Worm (Caenorhabditis elegans): Measurements from ENCODE around the gene str-115.

str-115 gene

DNA sequence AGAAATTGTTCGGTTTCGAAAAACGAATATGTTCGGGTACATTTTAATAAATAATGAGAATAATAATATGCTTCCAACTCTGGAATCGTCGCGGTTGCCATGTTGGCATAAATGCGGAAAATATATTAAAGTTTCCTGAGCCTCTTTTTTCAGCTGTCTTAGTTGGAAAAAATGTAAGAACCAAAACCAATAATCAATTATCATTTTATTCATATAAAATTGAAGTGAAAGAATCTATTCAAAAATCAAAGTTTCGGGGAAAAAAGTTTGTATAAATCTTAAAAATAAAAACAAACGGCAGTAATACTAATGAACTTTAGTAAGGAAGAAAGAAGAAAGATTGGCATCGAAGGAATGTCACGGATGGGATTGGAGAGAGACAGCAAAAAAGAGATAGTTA, 36.0 kb downstream of the str-115 start, which contains the start of gene srh-45:
srh-45 (minus strand) TSS at position 101 of the 400 bp plus-strand sequence.
- no peak for TF ChIP-seq T23F11.4 (GFP tag; optimal IDR thresholded peaks at IDR 0.05)
- no peak for TF ChIP-seq dve-1 (tag; optimal IDR thresholded peaks at IDR 0.05)
- no peak for TF ChIP-seq ceh-30 (tag; optimal IDR thresholded peaks at IDR 0.05)
- TF ChIP-seq pax-1 (tag; optimal IDR thresholded peaks at IDR 0.05) = no peak
- TF ChIP-seq ttx-3 (tag; optimal IDR thresholded peaks at IDR 0.05) = no peak
- no peak for TF ChIP-seq madf-2 (tag; optimal IDR thresholded peaks at IDR 0.05)
- TF ChIP-seq C38D4.7 (GFP tag; optimal IDR thresholded peaks at IDR 0.05) = no peak
- no peak for TF ChIP-seq fax-1 (tag; optimal IDR thresholded peaks at IDR 0.05)
- no peak for TF ChIP-seq hlh-8 (tag; optimal IDR thresholded peaks at IDR 0.05)
- no peak for TF ChIP-seq ceh-34 (tag; optimal IDR thresholded peaks at IDR 0.05)
- no peak for TF ChIP-seq ztf-16 (tag; optimal IDR thresholded peaks at IDR 0.05)
- no peak for TF ChIP-seq zip-5 (tag; optimal IDR thresholded peaks at IDR 0.05)
- TF ChIP-seq ceh-19 (GFP tag; optimal IDR thresholded peaks at IDR 0.05) = no peak
- TF ChIP-seq sdc-2 (tag; optimal IDR thresholded peaks at IDR 0.05) = no peak
- no peak for TF ChIP-seq gmeb-2 (tag; optimal IDR thresholded peaks at IDR 0.05)
- TF ChIP-seq pha-4 (tag; optimal IDR thresholded peaks at IDR 0.05) = no peak
- TF ChIP-seq unc-42 (tag; optimal IDR thresholded peaks at IDR 0.05) = no peak
- no peak for TF ChIP-seq ceh-9 (tag; optimal IDR thresholded peaks at IDR 0.05)

DNA sequence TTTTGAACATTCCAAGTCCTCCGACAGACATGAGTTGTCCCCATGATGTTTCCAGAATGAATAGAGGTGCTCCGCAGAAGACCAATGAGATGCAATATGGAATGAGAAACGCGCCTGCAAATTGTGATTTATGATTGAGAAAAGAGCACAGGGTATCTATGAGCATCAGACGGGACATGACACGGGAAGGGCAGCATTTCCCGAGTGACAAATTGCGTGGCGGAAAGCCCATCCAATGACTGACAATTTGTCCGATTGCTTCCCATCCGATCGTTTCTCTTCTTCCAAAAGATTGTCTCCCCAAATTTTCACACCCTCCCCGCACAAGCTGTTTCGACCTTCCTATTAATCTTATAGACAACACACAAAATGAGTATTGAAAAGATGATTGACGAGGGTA, 38.9 kb downstream of the str-115 start:
- TF ChIP-seq ceh-18 (tag; optimal IDR thresholded peaks at IDR 0.05) (peak; percentile 83), unc-42 (tag; optimal IDR thresholded peaks at IDR 0.05) (no peak), unc-55 (GFP tag; optimal IDR thresholded peaks at IDR 0.05) (peak; percentile 95), rnt-1 (tag; optimal IDR thresholded peaks at IDR 0.05) (peak; percentile 75), pax-1 (tag; optimal IDR thresholded peaks at IDR 0.05) (no peak), nfya-1 (tag; optimal IDR thresholded peaks at IDR 0.05) (peak; percentile 6)

DNA sequence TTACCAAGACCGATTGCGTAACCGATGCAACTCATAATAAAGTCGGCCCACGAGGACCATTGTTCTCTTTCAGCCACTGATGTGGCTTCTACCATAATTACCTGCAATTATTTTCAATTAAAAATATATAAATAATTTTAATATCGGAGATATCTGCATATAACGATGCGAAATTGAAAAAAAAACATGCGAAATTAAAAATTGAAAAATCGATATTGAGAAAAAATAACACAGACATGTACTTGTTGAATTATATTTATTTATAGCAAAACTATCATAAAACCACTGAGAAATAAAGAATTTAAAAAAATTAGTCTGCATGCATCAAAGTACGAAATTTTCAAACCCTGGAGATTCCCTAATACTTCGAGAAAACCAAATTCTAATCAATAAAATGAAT, 39.5 kb downstream of the str-115 start, which contains the start of gene snf-11:
snf-11 (minus strand) TSS at position 101 of the 400 bp plus-strand sequence.
- TF ChIP-seq rnt-1 (tag; optimal IDR thresholded peaks at IDR 0.05) = no peak
- no peak for TF ChIP-seq ceh-24 (tag; optimal IDR thresholded peaks at IDR 0.05)
- no peak for TF ChIP-seq odd-2 (tag; optimal IDR thresholded peaks at IDR 0.05)
- TF ChIP-seq fkh-6 (tag; optimal IDR thresholded peaks at IDR 0.05) = no peak
- no peak for TF ChIP-seq ztf-16 (tag; optimal IDR thresholded peaks at IDR 0.05)
- no peak for TF ChIP-seq fax-1 (tag; optimal IDR thresholded peaks at IDR 0.05)
- TF ChIP-seq tbx-7 (tag; optimal IDR thresholded peaks at IDR 0.05) = no peak
- TF ChIP-seq nhr-232 (tag; optimal IDR thresholded peaks at IDR 0.05) = no peak
- TF ChIP-seq T23F11.4 (GFP tag; optimal IDR thresholded peaks at IDR 0.05) = no peak

DNA sequence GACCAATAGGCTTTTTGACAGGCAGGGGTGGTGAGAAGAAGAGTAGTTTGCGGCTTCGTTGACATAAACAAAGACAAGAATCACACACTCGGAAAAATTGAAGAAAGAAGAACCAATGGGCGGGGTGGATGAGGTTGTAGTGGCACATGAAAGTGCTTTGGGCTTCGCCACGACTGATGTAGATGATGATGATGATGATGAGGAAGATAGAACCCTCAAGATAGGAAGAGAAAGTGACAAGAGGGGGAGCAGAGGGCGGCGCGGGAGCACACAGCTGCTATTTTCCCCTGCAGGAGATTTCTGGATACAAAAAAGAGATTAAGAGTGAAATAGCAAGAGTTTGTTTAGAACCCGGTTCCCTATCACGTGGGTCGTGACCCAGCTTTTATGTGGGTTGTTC, 40.0 kb downstream of the str-115 start:
- TF ChIP-seq pros-1 (tag; optimal IDR thresholded peaks at IDR 0.05) (no peak), zip-5 (tag; optimal IDR thresholded peaks at IDR 0.05) (no peak), pag-3 (tag; optimal IDR thresholded peaks at IDR 0.05; ENCODE audit: borderline replicate concordance) (no peak), pax-1 (tag; optimal IDR thresholded peaks at IDR 0.05) (no peak), ceh-14 (tag; optimal IDR thresholded peaks at IDR 0.05) (no peak), elt-2 (tag; optimal IDR thresholded peaks at IDR 0.05) (no peak), tbx-7 (tag; optimal IDR thresholded peaks at IDR 0.05) (no peak), fkh-10 (GFP tag; optimal IDR thresholded peaks at IDR 0.05) (no peak), eyg-1 (tag; optimal IDR thresholded peaks at IDR 0.05) (no peak), T23F11.4 (GFP tag; optimal IDR thresholded peaks at IDR 0.05) (no peak), che-1 (tag; optimal IDR thresholded peaks at IDR 0.05) (no peak), odd-2 (tag; optimal IDR thresholded peaks at IDR 0.05) (no peak), pat-9 (tag; optimal IDR thresholded peaks at IDR 0.05) (peak; percentile 19), sdc-2 (tag; optimal IDR thresholded peaks at IDR 0.05) (no peak), ceh-18 (tag; optimal IDR thresholded peaks at IDR 0.05) (peak; percentile 85), fax-1 (tag; optimal IDR thresholded peaks at IDR 0.05) (no peak), fkh-6 (tag; optimal IDR thresholded peaks at IDR 0.05) (no peak), hlh-6 (tag; optimal IDR thresholded peaks at IDR 0.05) (peak; percentile 15), nfya-1 (tag; optimal IDR thresholded peaks at IDR 0.05) (peak; percentile 59), ceh-34 (tag; optimal IDR thresholded peaks at IDR 0.05) (peak; percentile 6), ceh-6 (GFP tag; optimal IDR thresholded peaks at IDR 0.05) (no peak), rnt-1 (tag; optimal IDR thresholded peaks at IDR 0.05) (peak; percentile 66), unc-55 (GFP tag; optimal IDR thresholded peaks at IDR 0.05) (peak; percentile 55), nhr-11 (tag; optimal IDR thresholded peaks at IDR 0.05) (no peak), ahr-1 (tag; optimal IDR thresholded peaks at IDR 0.05) (no peak)
